Worm (Caenorhabditis elegans): ENCODE data around the gene frpr-7.

DNA sequence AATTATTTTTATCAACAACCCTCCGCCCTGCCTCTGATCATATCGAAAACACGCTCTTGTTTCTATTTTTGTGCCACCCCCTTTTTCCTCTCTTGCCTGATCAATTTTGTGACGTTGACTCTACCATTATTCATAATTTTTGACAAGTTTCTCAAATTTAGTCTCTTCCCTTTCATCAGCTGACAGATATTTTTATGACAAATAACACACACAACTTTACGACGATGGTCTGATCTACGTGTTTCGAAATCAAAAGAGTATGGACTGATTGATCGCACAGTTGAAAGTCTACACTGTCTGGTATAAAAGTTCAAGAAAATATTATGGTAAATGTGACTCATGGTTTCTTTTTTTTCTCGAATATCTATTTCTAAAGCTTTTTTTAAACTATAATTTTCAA, 61.8 kb downstream of the frpr-7 start:
- no peak for TF ChIP-seq ztf-11 (tag; optimal IDR thresholded peaks at IDR 0.05)
- TF ChIP-seq lin-39 (tag; optimal IDR thresholded peaks at IDR 0.05): no peak
- no peak for TF ChIP-seq elt-3 (tag; optimal IDR thresholded peaks at IDR 0.05)
- TF ChIP-seq nhr-71 (tag; optimal IDR thresholded peaks at IDR 0.05): no peak
- TF ChIP-seq jun-1 (tag; optimal IDR thresholded peaks at IDR 0.05): no peak
